Worm (Caenorhabditis elegans) whole organism, L1 larva: ENCODE data around the gene ZK418.13.

ENCODE experiments used
- alr-1 ChIP-seq: fragments of 200-800 bp; sonication (Bioruptor generic); optimal IDR thresholded peaks from 2 replicates; lab custom pipeline; 2018; ENCODE audit warnings: borderline replicate concordance, mild to moderate bottlenecking, missing genetic modification characterization, missing compliant biosample characterization
- mep-1 ChIP-seq: fragments of 150-350 bp; optimal IDR thresholded peaks from 2 replicates; lab custom pipeline; 2014; ENCODE audit warnings: missing biosample characterization, missing genetic modification characterization
- nhr-28 ChIP-seq: fragments of 150-350 bp; optimal IDR thresholded peaks from 2 replicates; lab custom pipeline; 2014; ENCODE audit warnings: missing biosample characterization, missing genetic modification characterization
- pqm-1 ChIP-seq: sonication (generic microtip); optimal IDR thresholded peaks from 3 replicates; lab custom pipeline; 2017; ENCODE audit warnings: missing biosample characterization, missing genetic modification characterization
- unc-62 ChIP-seq: fragments of 150-350 bp; optimal IDR thresholded peaks from 2 replicates; lab custom pipeline; 2014; ENCODE audit warnings: missing biosample characterization, missing genetic modification reagents, missing genetic modification characterization

ce11 chrIII:7120477-7120876 lies 44.2 kb upstream of the ZK418.13 start:
- TF ChIP-seq pqm-1 (no peak), unc-62 (no peak), mep-1 (tag; lab: Kevin White, UChicago) (peak; percentile 12), nhr-28 (tag; lab: Kevin White, UChicago) (no peak), alr-1 (tag; lab: Kevin White, UChicago) (no peak)
